Worm (Caenorhabditis elegans): ENCODE data around the gene F45D3.3.

- TF ChIP-seq nfya-1 (tag; optimal IDR thresholded peaks at IDR 0.05; ENCODE audit: insufficient read depth) (no peak), nhr-11 (tag; optimal IDR thresholded peaks at IDR 0.05) (no peak), R02D3.7 (tag; optimal IDR thresholded peaks at IDR 0.05) (no peak), jun-1 (tag; optimal IDR thresholded peaks at IDR 0.05) (no peak), snpc-4 (tag; optimal IDR thresholded peaks at IDR 0.05) (no peak), elt-2 (tag; optimal IDR thresholded peaks at IDR 0.05) (no peak), nhr-25 (tag; optimal IDR thresholded peaks at IDR 0.05) (peak; percentile 57), unc-62 (GFP tag; optimal IDR thresholded peaks at IDR 0.05) (no peak), fos-1 (tag; optimal IDR thresholded peaks at IDR 0.05) (no peak)
These were observed 5.7 kb upstream of the F45D3.3 start for ce11 chrV:12555872-12556271.

All from whole organism, L3 larva.